Worm (Caenorhabditis elegans): ENCODE measurements around the gene F10E9.1.
"Not testable (repeated sequence)": the region's sequence is repeated elsewhere in the genome, so short reads cannot be mapped to it uniquely, and the experiment has no call there.

F10E9.1 gene

DNA sequence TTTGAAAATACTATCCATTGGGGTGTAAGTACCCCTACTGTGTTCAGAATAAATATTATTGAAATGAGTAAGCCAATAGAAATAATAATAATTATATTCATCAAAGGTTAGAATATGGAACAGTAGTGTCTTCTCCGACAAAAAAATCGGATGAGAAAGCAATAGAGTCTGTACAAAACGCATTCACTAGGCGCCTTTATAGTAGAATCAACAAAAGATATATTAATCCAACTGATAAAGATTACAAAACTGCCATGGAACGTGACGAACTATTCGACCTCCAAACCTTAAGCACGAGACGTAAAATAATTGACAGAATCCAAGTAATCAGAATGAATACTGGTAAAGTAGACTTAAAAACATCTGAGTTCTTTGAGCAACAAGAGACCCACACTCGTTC, 24.9 kb downstream of the F10E9.1 start, which contains the start of gene clc-29:
TSS of gene clc-29 (minus strand) at position 101 of the 400 bp plus-strand sequence.
- TF ChIP-seq pha-4, lsy-2, ztf-11 (tag; optimal IDR thresholded peaks at IDR 0.05): not testable (repeated sequence)

DNA sequence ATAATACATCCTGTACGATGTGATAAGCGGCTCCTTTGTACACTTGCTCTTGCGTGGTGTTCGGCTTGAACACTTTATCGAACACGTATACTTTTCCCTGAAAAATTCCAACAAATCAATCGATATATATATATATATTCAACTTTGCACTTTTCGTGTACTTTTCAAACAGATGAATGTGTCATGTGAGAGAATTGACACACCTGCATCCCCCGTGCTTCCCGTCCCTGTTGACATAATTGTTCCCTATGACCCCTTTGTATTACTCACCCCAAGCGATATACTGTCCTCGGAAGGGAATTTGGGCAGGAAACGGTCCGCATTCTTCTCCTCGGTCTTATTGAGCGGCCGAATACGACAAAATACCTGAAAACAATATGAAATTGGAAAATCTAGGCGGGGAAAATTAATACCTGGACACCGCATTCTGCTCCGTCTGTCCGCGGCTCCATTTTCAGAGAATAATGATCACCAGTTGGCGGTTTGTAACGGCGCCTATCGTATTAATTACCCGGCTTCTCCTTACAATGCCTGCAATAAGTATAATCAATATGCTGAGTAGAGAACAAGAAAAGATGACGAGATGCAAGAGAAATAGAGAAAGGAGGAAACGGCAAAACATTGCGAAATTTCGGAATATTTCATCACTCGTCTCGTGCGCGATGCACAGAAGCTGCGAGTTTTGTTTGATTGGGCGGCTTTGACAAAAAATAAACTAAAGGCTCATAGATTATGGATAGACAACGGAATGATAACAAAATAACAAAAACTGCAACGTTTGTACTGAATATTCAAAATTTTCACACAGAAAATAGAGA, 31.9 kb downstream of the F10E9.1 start, which contains the start of gene unc-116:
TSS of gene unc-116 (minus strand) at position 531 of the 818 bp plus-strand sequence.
- peak; percentile 78 for TF ChIP-seq pha-4 (tag; optimal IDR thresholded peaks at IDR 0.05)
- TF ChIP-seq lin-32 (GFP tag; optimal IDR thresholded peaks at IDR 0.05), result no peak
- TF ChIP-seq cnd-1 (tag; optimal IDR thresholded peaks at IDR 0.05), result no peak
- TF ChIP-seq blmp-1 (tag; optimal IDR thresholded peaks at IDR 0.05), result no peak
- TF ChIP-seq unc-62 (GFP tag; optimal IDR thresholded peaks at IDR 0.05), result no peak
- peak; percentile 11 for TF ChIP-seq ham-2 (GFP tag; optimal IDR thresholded peaks at IDR 0.05)
- no peak for TF ChIP-seq ceh-43 (GFP tag; optimal IDR thresholded peaks at IDR 0.05)
- TF ChIP-seq nhr-237 (tag; optimal IDR thresholded peaks at IDR 0.05), result peak; percentile 69
- TF ChIP-seq ces-1 (GFP tag; optimal IDR thresholded peaks at IDR 0.05), result peak; percentile 50
- peak; percentile 13 for TF ChIP-seq elt-3 (tag; optimal IDR thresholded peaks at IDR 0.05)
- no peak for TF ChIP-seq unc-120 (tag; optimal IDR thresholded peaks at IDR 0.05; ENCODE audit: poor library complexity, severe bottlenecking)
- TF ChIP-seq mls-2 (tag; optimal IDR thresholded peaks at IDR 0.05), result no peak
- TF ChIP-seq bed-3 (GFP tag; optimal IDR thresholded peaks at IDR 0.05), result no peak
- no peak for TF ChIP-seq nhr-28 (tag; optimal IDR thresholded peaks at IDR 0.05)

DNA sequence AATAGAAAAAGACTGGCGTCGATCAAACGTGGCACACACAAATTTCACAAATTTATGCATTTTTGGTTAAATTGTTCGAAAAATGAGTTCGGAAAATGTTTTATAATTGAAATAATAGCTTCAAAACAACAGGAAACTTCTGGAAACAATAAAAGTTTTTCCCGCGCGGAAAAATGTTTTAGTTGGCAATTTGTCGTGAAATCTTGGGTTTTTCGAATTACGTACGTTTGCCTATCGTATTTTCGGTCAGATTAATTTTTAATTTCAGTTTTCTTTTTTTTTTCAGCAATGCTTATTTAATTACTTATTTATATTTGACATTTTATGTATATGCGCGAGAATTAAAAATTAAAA, 32.5 kb downstream of the F10E9.1 start:
- TF ChIP-seq pha-4 (tag; optimal IDR thresholded peaks at IDR 0.05), result no peak
- no peak for TF ChIP-seq tbx-8 (GFP tag; optimal IDR thresholded peaks at IDR 0.05)
- TF ChIP-seq ces-1 (GFP tag; optimal IDR thresholded peaks at IDR 0.05), result no peak
- no peak for TF ChIP-seq M03D4.4 (tag; optimal IDR thresholded peaks at IDR 0.05)

DNA sequence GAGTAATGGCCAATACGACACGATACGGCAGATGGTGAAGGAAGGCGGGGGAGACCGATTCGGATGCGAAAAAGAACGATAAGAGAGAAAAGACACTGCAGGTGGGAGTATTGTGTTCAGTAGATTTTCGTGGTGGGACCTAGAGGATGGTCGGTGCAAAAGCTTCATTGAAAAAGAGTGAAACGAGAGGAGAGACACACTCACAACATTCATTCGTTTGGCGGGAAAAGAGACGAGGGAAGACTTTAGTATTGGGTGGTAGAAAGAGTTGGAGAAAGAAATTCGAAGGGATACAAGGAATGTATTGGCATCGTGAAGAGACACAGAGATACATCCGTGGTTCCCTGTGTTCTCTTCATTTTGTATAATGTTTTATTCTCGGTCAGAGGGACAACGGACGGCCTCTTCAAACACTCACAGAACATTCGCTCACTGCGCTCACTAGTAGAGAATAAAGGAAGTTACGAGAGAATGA, 33.5 kb downstream of the F10E9.1 start:
- TF ChIP-seq nhr-2 (tag; optimal IDR thresholded peaks at IDR 0.05), result no peak
- no peak for TF ChIP-seq nhr-28 (tag; optimal IDR thresholded peaks at IDR 0.05)
- no peak for TF ChIP-seq flh-1 (GFP tag; optimal IDR thresholded peaks at IDR 0.05)
- TF ChIP-seq ham-2 (GFP tag; optimal IDR thresholded peaks at IDR 0.05), result no peak
- TF ChIP-seq sptf-1 (tag; optimal IDR thresholded peaks at IDR 0.05), result no peak
- peak; percentile 62 for TF ChIP-seq mls-2 (tag; optimal IDR thresholded peaks at IDR 0.05)
- peak; percentile 78 for TF ChIP-seq cnd-1 (tag; optimal IDR thresholded peaks at IDR 0.05)
- no peak for TF ChIP-seq blmp-1 (tag; optimal IDR thresholded peaks at IDR 0.05)
- TF ChIP-seq mab-5 (tag; optimal IDR thresholded peaks at IDR 0.05), result no peak
- no peak for TF ChIP-seq nhr-12 (tag; optimal IDR thresholded peaks at IDR 0.05)
- no peak for TF ChIP-seq bed-3 (GFP tag; optimal IDR thresholded peaks at IDR 0.05)
- no peak for TF ChIP-seq ztf-11 (tag; optimal IDR thresholded peaks at IDR 0.05)
- peak; percentile 48 for TF ChIP-seq mep-1 (tag; optimal IDR thresholded peaks at IDR 0.05)
- TF ChIP-seq zip-8 (tag; optimal IDR thresholded peaks at IDR 0.05), result no peak
- TF ChIP-seq nhr-76 (tag; optimal IDR thresholded peaks at IDR 0.05), result no peak
- no peak for TF ChIP-seq tbx-8 (GFP tag; optimal IDR thresholded peaks at IDR 0.05)
- TF ChIP-seq nhr-237 (tag; optimal IDR thresholded peaks at IDR 0.05), result peak; percentile 28
- TF ChIP-seq unc-120 (tag; optimal IDR thresholded peaks at IDR 0.05; ENCODE audit: poor library complexity, severe bottlenecking), result peak; percentile 64
- TF ChIP-seq sem-2 (GFP tag; optimal IDR thresholded peaks at IDR 0.05), result no peak
- TF ChIP-seq ceh-43 (GFP tag; optimal IDR thresholded peaks at IDR 0.05), result no peak
- no peak for TF ChIP-seq ceh-83 (GFP tag; optimal IDR thresholded peaks at IDR 0.05)
- peak; percentile 35 for TF ChIP-seq lsy-2 (tag; optimal IDR thresholded peaks at IDR 0.05)
- TF ChIP-seq ceh-39 (tag; optimal IDR thresholded peaks at IDR 0.05), result no peak
- peak; percentile 31 for TF ChIP-seq M03D4.4 (tag; optimal IDR thresholded peaks at IDR 0.05)
- TF ChIP-seq ces-1 (GFP tag; optimal IDR thresholded peaks at IDR 0.05), result peak; percentile 68
- TF ChIP-seq lin-32 (GFP tag; optimal IDR thresholded peaks at IDR 0.05), result peak; percentile 47
- TF ChIP-seq unc-62 (GFP tag; optimal IDR thresholded peaks at IDR 0.05), result peak; percentile 71
- no peak for TF ChIP-seq snpc-4 (tag; optimal IDR thresholded peaks at IDR 0.05)
- no peak for TF ChIP-seq elt-3 (tag; optimal IDR thresholded peaks at IDR 0.05)
- TF ChIP-seq hlh-1 (tag; optimal IDR thresholded peaks at IDR 0.05), result peak; percentile 70
- no peak for TF ChIP-seq elt-1 (tag; optimal IDR thresholded peaks at IDR 0.05; ENCODE audit: borderline replicate concordance, insufficient read depth)
- TF ChIP-seq drap-1 (GFP tag; optimal IDR thresholded peaks at IDR 0.05), result no peak
- no peak for TF ChIP-seq unc-39 (tag; optimal IDR thresholded peaks at IDR 0.05)
- TF ChIP-seq pha-4 (tag; optimal IDR thresholded peaks at IDR 0.05), result peak; percentile 33
- TF ChIP-seq lin-13 (tag; optimal IDR thresholded peaks at IDR 0.05), result no peak
